Worm (Caenorhabditis elegans): ENCODE results near the gene Y65A5A.2.
"Not testable (repeated sequence)": the region's sequence is repeated elsewhere in the genome, so short reads cannot be mapped to it uniquely, and the experiment has no call there.

Gene Y65A5A.2

ce11 chrIV:16421903-16422557, 10.2 kb downstream of the Y65A5A.2 start:
- TF ChIP-seq M03D4.4 (tag; optimal IDR thresholded peaks at IDR 0.05): no peak
- no peak for TF ChIP-seq lin-32 (GFP tag; optimal IDR thresholded peaks at IDR 0.05)
- TF ChIP-seq snpc-4 (tag; optimal IDR thresholded peaks at IDR 0.05): no peak
- TF ChIP-seq unc-120 (tag; optimal IDR thresholded peaks at IDR 0.05; ENCODE audit: poor library complexity, severe bottlenecking): no peak
- no peak for TF ChIP-seq flh-1 (GFP tag; optimal IDR thresholded peaks at IDR 0.05)
- no peak for TF ChIP-seq zip-8 (tag; optimal IDR thresholded peaks at IDR 0.05)
- TF ChIP-seq tbx-8 (GFP tag; optimal IDR thresholded peaks at IDR 0.05): no peak
- TF ChIP-seq elt-3 (tag; optimal IDR thresholded peaks at IDR 0.05): no peak
- no peak for TF ChIP-seq sem-2 (GFP tag; optimal IDR thresholded peaks at IDR 0.05)
- no peak for TF ChIP-seq nhr-237 (tag; optimal IDR thresholded peaks at IDR 0.05)
- TF ChIP-seq sptf-1 (tag; optimal IDR thresholded peaks at IDR 0.05): no peak
- no peak for TF ChIP-seq unc-39 (tag; optimal IDR thresholded peaks at IDR 0.05)
- TF ChIP-seq ceh-39 (tag; optimal IDR thresholded peaks at IDR 0.05): no peak
- no peak for TF ChIP-seq nhr-76 (tag; optimal IDR thresholded peaks at IDR 0.05)
- no peak for TF ChIP-seq ceh-43 (GFP tag; optimal IDR thresholded peaks at IDR 0.05)
- no peak for TF ChIP-seq ceh-83 (GFP tag; optimal IDR thresholded peaks at IDR 0.05)
- no peak for TF ChIP-seq pha-4 (tag; optimal IDR thresholded peaks at IDR 0.05)

ce11 chrIV:16424337-16424736, 12.5 kb downstream of the Y65A5A.2 start, which contains the start of gene Y10G11A.1:
TSS of gene Y10G11A.1 (plus strand) at chrIV:16424637.
- TF ChIP-seq unc-120 (tag; optimal IDR thresholded peaks at IDR 0.05; ENCODE audit: poor library complexity, severe bottlenecking); nhr-237 (tag; optimal IDR thresholded peaks at IDR 0.05); ces-1 (GFP tag; optimal IDR thresholded peaks at IDR 0.05): not testable (repeated sequence)

- TF ChIP-seq drap-1 (GFP tag; optimal IDR thresholded peaks at IDR 0.05) (no peak), nhr-12 (tag; optimal IDR thresholded peaks at IDR 0.05) (no peak), pha-4 (tag; optimal IDR thresholded peaks at IDR 0.05) (no peak), M03D4.4 (tag; optimal IDR thresholded peaks at IDR 0.05) (no peak), ceh-83 (GFP tag; optimal IDR thresholded peaks at IDR 0.05) (no peak), blmp-1 (tag; optimal IDR thresholded peaks at IDR 0.05) (no peak), snpc-4 (tag; optimal IDR thresholded peaks at IDR 0.05) (no peak), tbx-8 (GFP tag; optimal IDR thresholded peaks at IDR 0.05) (no peak), ztf-11 (tag; optimal IDR thresholded peaks at IDR 0.05) (no peak), elt-3 (tag; optimal IDR thresholded peaks at IDR 0.05) (no peak), unc-39 (tag; optimal IDR thresholded peaks at IDR 0.05) (no peak), ceh-39 (tag; optimal IDR thresholded peaks at IDR 0.05) (no peak), mls-2 (tag; optimal IDR thresholded peaks at IDR 0.05) (no peak), lin-13 (tag; optimal IDR thresholded peaks at IDR 0.05) (no peak), nhr-28 (tag; optimal IDR thresholded peaks at IDR 0.05) (no peak), bed-3 (GFP tag; optimal IDR thresholded peaks at IDR 0.05) (no peak), mab-5 (tag; optimal IDR thresholded peaks at IDR 0.05) (no peak), ham-2 (GFP tag; optimal IDR thresholded peaks at IDR 0.05) (no peak)
Measured at ce11 chrIV:16431929-16432328, 20.1 kb downstream of the Y65A5A.2 start, which contains the start of gene dlc-3. TSS of gene dlc-3 (plus strand) at chrIV:16432229.

- TF ChIP-seq mep-1 (tag; optimal IDR thresholded peaks at IDR 0.05) (no peak), mab-5 (tag; optimal IDR thresholded peaks at IDR 0.05) (no peak), elt-1 (tag; optimal IDR thresholded peaks at IDR 0.05; ENCODE audit: borderline replicate concordance, insufficient read depth) (no peak), sem-2 (GFP tag; optimal IDR thresholded peaks at IDR 0.05) (no peak), sptf-1 (tag; optimal IDR thresholded peaks at IDR 0.05) (no peak), mls-2 (tag; optimal IDR thresholded peaks at IDR 0.05) (no peak), nhr-76 (tag; optimal IDR thresholded peaks at IDR 0.05) (no peak), flh-1 (GFP tag; optimal IDR thresholded peaks at IDR 0.05) (no peak)
Measured at ce11 chrIV:16442963-16443362, 31.1 kb downstream of the Y65A5A.2 start, which contains the start of gene dlc-4. TSS of gene dlc-4 (plus strand) at chrIV:16443263.

- no peak for TF ChIP-seq lin-32 (GFP tag; optimal IDR thresholded peaks at IDR 0.05)
- no peak for TF ChIP-seq bed-3 (GFP tag; optimal IDR thresholded peaks at IDR 0.05)
- TF ChIP-seq lin-13 (tag; optimal IDR thresholded peaks at IDR 0.05): no peak
- no peak for TF ChIP-seq cnd-1 (tag; optimal IDR thresholded peaks at IDR 0.05)
- TF ChIP-seq ham-2 (GFP tag; optimal IDR thresholded peaks at IDR 0.05): no peak
- TF ChIP-seq nhr-2 (tag; optimal IDR thresholded peaks at IDR 0.05): no peak
- TF ChIP-seq nhr-237 (tag; optimal IDR thresholded peaks at IDR 0.05): no peak
- no peak for TF ChIP-seq unc-62 (GFP tag; optimal IDR thresholded peaks at IDR 0.05)
- TF ChIP-seq pha-4 (tag; optimal IDR thresholded peaks at IDR 0.05): no peak
- TF ChIP-seq snpc-4 (tag; optimal IDR thresholded peaks at IDR 0.05): no peak
- no peak for TF ChIP-seq elt-3 (tag; optimal IDR thresholded peaks at IDR 0.05)
- no peak for TF ChIP-seq elt-1 (tag; optimal IDR thresholded peaks at IDR 0.05; ENCODE audit: borderline replicate concordance, insufficient read depth)
Measured at ce11 chrIV:16446664-16447063, 34.8 kb downstream of the Y65A5A.2 start.
